Worm (Caenorhabditis elegans) whole organism, early embryonic: ENCODE data around the gene F19H6.6.

Experiments
- B0310.2 ChIP-seq: sonication (generic microtip); optimal IDR thresholded peaks from 2 replicates; lab custom pipeline; 2016; ENCODE audit warnings: mild to moderate bottlenecking, missing genetic modification characterization, missing compliant biosample characterization
- F13C5.2 ChIP-seq: sonication (generic microtip); optimal IDR thresholded peaks from 2 replicates; lab custom pipeline; 2017; ENCODE audit warnings: mild to moderate bottlenecking, missing genetic modification characterization, inconsistent platforms, missing compliant biosample characterization
- aly-1 ChIP-seq: sonication (generic microtip); optimal IDR thresholded peaks from 2 replicates; lab custom pipeline; 2016; ENCODE audit warnings: missing genetic modification characterization, missing compliant biosample characterization
- ama-1 ChIP-seq: fragments of 150-350 bp; optimal IDR thresholded peaks from 2 replicates; lab custom pipeline; 2014
- ceh-13 ChIP-seq: fragments of 200-800 bp; sonication (Bioruptor generic); optimal IDR thresholded peaks from 2 replicates; lab custom pipeline; 2018; ENCODE audit warnings: mild to moderate bottlenecking, missing genetic modification characterization, missing compliant biosample characterization
- ceh-36 ChIP-seq: sonication (generic microtip); optimal IDR thresholded peaks from 2 replicates; lab custom pipeline; 2016; ENCODE audit warnings: missing genetic modification characterization, inconsistent platforms, missing compliant biosample characterization
- ets-7 ChIP-seq: sonication (generic microtip); optimal IDR thresholded peaks from 2 replicates; lab custom pipeline; 2016; ENCODE audit warnings: missing genotype, missing genetic modification characterization, missing compliant biosample characterization
- flt-1 ChIP-seq: fragments of 200-800 bp; sonication (Bioruptor generic); IDR thresholded peaks from 2 replicates; pipeline ENCODE4 v1.3.6; 2022; ENCODE audit warnings: missing genetic modification characterization, missing compliant biosample characterization
- hmbx-1 ChIP-seq: sonication (generic microtip); optimal IDR thresholded peaks from 2 replicates; lab custom pipeline; 2016; ENCODE audit warnings: mild to moderate bottlenecking, missing genetic modification characterization, missing compliant biosample characterization
- hmg-4 ChIP-seq: fragments of 200-800 bp; sonication (Bioruptor generic); optimal IDR thresholded peaks from 2 replicates; lab custom pipeline; 2018; ENCODE audit warnings: mild to moderate bottlenecking, missing genetic modification characterization, missing compliant biosample characterization
- hnd-1 ChIP-seq: sonication (generic microtip); optimal IDR thresholded peaks from 2 replicates; lab custom pipeline; 2016; ENCODE audit warnings: missing genetic modification characterization, missing compliant biosample characterization
- pes-1 ChIP-seq: fragments of 200-800 bp; sonication (Bioruptor generic); IDR thresholded peaks from 2 replicates; pipeline ENCODE4 v1.3.6; 2022; ENCODE audit warnings: missing genetic modification reagents, missing genetic modification characterization, missing compliant biosample characterization
- scrt-1 ChIP-seq: fragments of 200-800 bp; sonication (Bioruptor generic); IDR thresholded peaks from 2 replicates; pipeline ENCODE4 v1.3.6; 2022; ENCODE audit warnings: missing genetic modification characterization, missing compliant biosample characterization
- sea-1 ChIP-seq: fragments of 200-800 bp; sonication (Bioruptor generic); conservative IDR thresholded peaks from 2 replicates; pipeline ENCODE4 v1.3.6; 2022; ENCODE audit warnings: missing genetic modification characterization, missing compliant biosample characterization
- tbx-11 ChIP-seq: fragments of 200-800 bp; sonication (Bioruptor generic); IDR thresholded peaks from 2 replicates; pipeline ENCODE4 v1.3.6; 2022; ENCODE audit warnings: missing genetic modification characterization, missing compliant biosample characterization
- tbx-37 ChIP-seq: fragments of 200-800 bp; sonication (Bioruptor generic); conservative IDR thresholded peaks from 2 replicates; pipeline ENCODE4 v1.3.6; 2022; ENCODE audit warnings: missing genetic modification reagents, missing genetic modification characterization, missing compliant biosample characterization
- tra-4 ChIP-seq: sonication (generic microtip); optimal IDR thresholded peaks from 2 replicates; lab custom pipeline; 2017; ENCODE audit warnings: missing genetic modification characterization, missing compliant biosample characterization

The F19H6.6 gene

ce11 chrX:12391380-12391779 lies 30.8 kb downstream of the F19H6.6 start, which contains the start of gene nekl-3:
nekl-3 (minus strand) TSS chrX:12391480.
- no peak for TF ChIP-seq sea-1 (GFP tag; lab: Robert Waterston, UW)
- no peak for TF ChIP-seq F13C5.2 (tag; lab: Kevin White, UChicago)
- TF ChIP-seq pes-1 (GFP tag; lab: Robert Waterston, UW), result no peak
- no peak for TF ChIP-seq B0310.2 (tag; lab: Kevin White, UChicago)
- no peak for TF ChIP-seq tbx-37 (GFP tag; lab: Robert Waterston, UW)
- no peak for TF ChIP-seq ceh-13 (GFP tag; lab: Kevin White, UChicago)
- TF ChIP-seq hnd-1, result no peak
- no peak for TF ChIP-seq tbx-11
- no peak for TF ChIP-seq hmbx-1 (tag; lab: Kevin White, UChicago)
- TF ChIP-seq scrt-1 (GFP tag; lab: Robert Waterston, UW), result no peak
- TF ChIP-seq ets-7, result no peak
- TF ChIP-seq tra-4 (tag; lab: Kevin White, UChicago), result no peak
- no peak for TF ChIP-seq flt-1 (GFP tag; lab: Robert Waterston, UW)
- TF ChIP-seq aly-1 (tag; lab: Kevin White, UChicago), result no peak

- TF ChIP-seq ets-7, result no peak
- TF ChIP-seq scrt-1 (GFP tag; lab: Robert Waterston, UW), result no peak
- TF ChIP-seq hmbx-1 (tag; lab: Kevin White, UChicago), result no peak
- no peak for TF ChIP-seq B0310.2 (tag; lab: Kevin White, UChicago)
- no peak for TF ChIP-seq ceh-36 (tag; lab: Kevin White, UChicago)
- TF ChIP-seq hnd-1, result no peak
- TF ChIP-seq hmg-4 (GFP tag; lab: Kevin White, UChicago), result no peak
- no peak for TF ChIP-seq pes-1 (GFP tag; lab: Robert Waterston, UW)
- TF ChIP-seq tra-4 (tag; lab: Kevin White, UChicago), result no peak
- TF ChIP-seq flt-1 (GFP tag; lab: Robert Waterston, UW), result peak; percentile 15; the same call in 1 of the 2 replicates
- TF ChIP-seq ama-1 (lab: Kevin White, UChicago), result no peak
- TF ChIP-seq tbx-11, result 0 out of 2 replicates have a peak, but pooled peaks have one; percentile 18
- TF ChIP-seq sea-1 (GFP tag; lab: Robert Waterston, UW), result no peak
- no peak for TF ChIP-seq ceh-13 (GFP tag; lab: Kevin White, UChicago)
- peak; percentile 18 for TF ChIP-seq F13C5.2 (tag; lab: Kevin White, UChicago)
- peak; percentile 32 for TF ChIP-seq aly-1 (tag; lab: Kevin White, UChicago)
- TF ChIP-seq tbx-37 (GFP tag; lab: Robert Waterston, UW), result no peak
These were observed 33.2 kb downstream of the F19H6.6 start, which contains the start of gene F17E5.2 for ce11 chrX:12393786-12394308. F17E5.2 (plus strand) TSS chrX:12394258.

ce11 chrX:12404729-12405128 lies 44.1 kb downstream of the F19H6.6 start:
- TF ChIP-seq tra-4 (tag; lab: Kevin White, UChicago) (no peak), pes-1 (GFP tag; lab: Robert Waterston, UW) (no peak), ceh-36 (tag; lab: Kevin White, UChicago) (no peak), hmg-4 (GFP tag; lab: Kevin White, UChicago) (no peak), tbx-37 (GFP tag; lab: Robert Waterston, UW) (no peak), ceh-13 (GFP tag; lab: Kevin White, UChicago) (no peak), hmbx-1 (tag; lab: Kevin White, UChicago) (no peak)

- TF ChIP-seq ceh-36 (tag; lab: Kevin White, UChicago), result no peak
- TF ChIP-seq hmbx-1 (tag; lab: Kevin White, UChicago), result no peak
- no peak for TF ChIP-seq flt-1 (GFP tag; lab: Robert Waterston, UW)
- TF ChIP-seq F13C5.2 (tag; lab: Kevin White, UChicago), result no peak
- no peak for TF ChIP-seq pes-1 (GFP tag; lab: Robert Waterston, UW)
- no peak for TF ChIP-seq sea-1 (GFP tag; lab: Robert Waterston, UW)
These were observed 45.4 kb downstream of the F19H6.6 start for ce11 chrX:12406037-12406436.

- TF ChIP-seq ceh-36 (tag; lab: Kevin White, UChicago) (no peak), pes-1 (GFP tag; lab: Robert Waterston, UW) (no peak), ceh-13 (GFP tag; lab: Kevin White, UChicago) (no peak), tra-4 (tag; lab: Kevin White, UChicago) (no peak), tbx-11 (no peak), aly-1 (tag; lab: Kevin White, UChicago) (no peak), F13C5.2 (tag; lab: Kevin White, UChicago) (no peak), ama-1 (lab: Kevin White, UChicago) (no peak), flt-1 (GFP tag; lab: Robert Waterston, UW) (no peak), tbx-37 (GFP tag; lab: Robert Waterston, UW) (no peak), B0310.2 (tag; lab: Kevin White, UChicago) (no peak)
These were observed 46.0 kb downstream of the F19H6.6 start for ce11 chrX:12406592-12406991.

ce11 chrX:12407297-12407696 lies 46.7 kb downstream of the F19H6.6 start:
- TF ChIP-seq tra-4 (tag; lab: Kevin White, UChicago) (no peak), scrt-1 (GFP tag; lab: Robert Waterston, UW) (0 out of 2 replicates have a peak, but pooled peaks have one; percentile 15), B0310.2 (tag; lab: Kevin White, UChicago) (no peak), ets-7 (no peak), ceh-13 (GFP tag; lab: Kevin White, UChicago) (no peak), flt-1 (GFP tag; lab: Robert Waterston, UW) (no peak), pes-1 (GFP tag; lab: Robert Waterston, UW) (no peak), ceh-36 (tag; lab: Kevin White, UChicago) (no peak), sea-1 (GFP tag; lab: Robert Waterston, UW) (no peak), ama-1 (lab: Kevin White, UChicago) (no peak), hmbx-1 (tag; lab: Kevin White, UChicago) (no peak), hmg-4 (GFP tag; lab: Kevin White, UChicago) (peak; percentile 52), F13C5.2 (tag; lab: Kevin White, UChicago) (peak; percentile 0), tbx-11 (no peak), aly-1 (tag; lab: Kevin White, UChicago) (peak; percentile 77), hnd-1 (no peak), tbx-37 (GFP tag; lab: Robert Waterston, UW) (0 out of 2 replicates have a peak, but pooled peaks have one; percentile 12)
